Fruit fly (Drosophila melanogaster) whole organism, adult: ENCODE data around the gene CG14937.

Experiments used
- CG11617 ChIP-seq: fragments of 200-800 bp; sonication (Bioruptor generic); optimal IDR thresholded peaks from 2 replicates; lab custom pipeline; 2017; ENCODE audit warnings: mild to moderate bottlenecking, missing biosample characterization, missing genetic modification reagents, missing genetic modification characterization
- CG12768 ChIP-seq: fragments of 200-800 bp; sonication (Bioruptor generic); optimal IDR thresholded peaks from 2 replicates; lab custom pipeline; 2017; ENCODE audit warnings: missing biosample characterization, missing genetic modification characterization, mild to moderate bottlenecking, moderate library complexity, missing genetic modification reagents
- CG14711 ChIP-seq: fragments of 200-800 bp; sonication (Bioruptor generic); optimal IDR thresholded peaks from 2 replicates; lab custom pipeline; 2018; ENCODE audit warnings: missing biosample characterization, mild to moderate bottlenecking, missing genetic modification characterization, moderate library complexity
- CG33017 ChIP-seq: fragments of 200-800 bp; sonication (Bioruptor generic); optimal IDR thresholded peaks from 2 replicates; lab custom pipeline; 2018; ENCODE audit warnings: missing biosample characterization, mild to moderate bottlenecking, missing genetic modification characterization, moderate library complexity
- CG7045 ChIP-seq: fragments of 200-800 bp; sonication (Bioruptor generic); optimal IDR thresholded peaks from 2 replicates; lab custom pipeline; 2017; ENCODE audit warnings: missing biosample characterization, mild to moderate bottlenecking, missing genetic modification characterization
- Crg-1 ChIP-seq: fragments of 200-800 bp; sonication (Bioruptor generic); optimal IDR thresholded peaks from 2 replicates; lab custom pipeline; 2016; ENCODE audit warnings: missing biosample characterization, missing genetic modification characterization
- bab1 ChIP-seq: fragments of 200-800 bp; sonication (Bioruptor generic); optimal IDR thresholded peaks from 3 replicates; lab custom pipeline; 2019; ENCODE audit warnings: missing biosample characterization, mild to moderate bottlenecking, missing genetic modification characterization, moderate library complexity
- cic ChIP-seq: fragments of 200-800 bp; sonication (Bioruptor generic); optimal IDR thresholded peaks from 2 replicates; lab custom pipeline; 2017; ENCODE audit warnings: missing biosample characterization, mild to moderate bottlenecking, missing genetic modification characterization, moderate library complexity
- cnc ChIP-seq, 2 experiments: fragments of >200 bp; optimal IDR thresholded peaks; 2 replicates each; lab custom pipeline; 2017
- kay ChIP-seq: fragments of 200-800 bp; sonication (Bioruptor generic); peaks from one replicate; lab custom pipeline; 2016; ENCODE audit warnings: missing biosample characterization, missing genetic modification characterization, borderline replicate concordance
- pad ChIP-seq: fragments of 200-800 bp; sonication (Bioruptor generic); optimal IDR thresholded peaks from 3 replicates; lab custom pipeline; 2017; ENCODE audit warnings: missing biosample characterization, missing genetic modification characterization, mild to moderate bottlenecking, moderate library complexity, missing genetic modification reagents
- tj ChIP-seq: fragments of 200-800 bp; sonication (Bioruptor generic); optimal IDR thresholded peaks from 3 replicates; lab custom pipeline; 2017; ENCODE audit warnings: missing biosample characterization, mild to moderate bottlenecking, missing genetic modification characterization, moderate library complexity

DNA sequence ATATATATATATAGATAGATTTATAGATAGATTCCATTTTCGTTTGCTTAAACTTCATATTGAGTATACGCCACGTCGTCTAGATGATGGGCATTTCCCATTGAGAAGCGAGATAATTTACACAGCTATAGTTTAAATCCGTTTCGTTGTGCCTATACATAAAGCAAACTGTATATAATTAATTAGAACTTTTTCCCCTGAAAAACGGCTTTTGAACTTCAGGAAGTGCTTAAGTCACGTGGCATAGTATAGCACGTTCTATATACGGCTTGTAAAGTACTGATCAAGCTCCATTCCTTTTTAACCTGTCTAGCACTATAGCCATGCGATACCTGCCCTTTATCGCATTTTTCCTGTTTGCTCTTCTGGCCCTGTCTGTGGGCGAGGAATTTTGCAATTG is 45.7 kb upstream of the CG14937 start, which contains the start of gene Sfp33A3:
- TF ChIP-seq CG7045 (GFP tag; lab: Kevin White, UChicago) (no peak), kay (GFP tag; lab: Kevin White, UChicago) (no peak), CG14711 (tag; lab: Kevin White, UChicago) (no peak), cic (no peak), CG12768 (GFP tag; lab: Kevin White, UChicago) (no peak), CG33017 (tag; lab: Kevin White, UChicago) (no peak), CG11617 (GFP tag; lab: Kevin White, UChicago) (no peak), pad (GFP tag; lab: Kevin White, UChicago) (no peak), cnc (optimal IDR thresholded peaks at IDR 0.05; lab: Kevin White, UChicago) (no peak), Crg-1 (GFP tag; lab: Kevin White, UChicago) (no peak), bab1 (GFP tag; lab: Kevin White, UChicago) (no peak), tj (GFP tag; lab: Kevin White, UChicago) (no peak)
